Fruit fly (Drosophila melanogaster) whole organism, embryonic: ENCODE results near the gene CG5762.

Experiments used
- Antp ChIP-seq: fragments of 200-800 bp; sonication (Bioruptor generic); optimal IDR thresholded peaks from 3 replicates; lab custom pipeline; 2016; ENCODE audit warnings: missing biosample characterization, missing genetic modification characterization
- BtbVII ChIP-seq: fragments of 200-800 bp; sonication (Bioruptor generic); optimal IDR thresholded peaks from 3 replicates; lab custom pipeline; 2017; ENCODE audit warnings: missing biosample characterization, mild to moderate bottlenecking, missing genetic modification characterization
- CG10565 ChIP-seq: fragments of 200-800 bp; sonication (Bioruptor generic); optimal IDR thresholded peaks from 3 replicates; lab custom pipeline; 2016; ENCODE audit warnings: missing biosample characterization, mild to moderate bottlenecking, missing genetic modification characterization
- CG11695 ChIP-seq: fragments of 200-800 bp; sonication (Bioruptor generic); IDR thresholded peaks from 3 replicates; pipeline ENCODE4 v1.3.6; 2022; ENCODE audit warnings: missing biosample characterization, missing genetic modification characterization
- CG12236 ChIP-seq: fragments of 200-800 bp; sonication (Bioruptor generic); optimal IDR thresholded peaks from 2 replicates; lab custom pipeline; 2016; ENCODE audit warnings: missing biosample characterization, missing genetic modification characterization
- CG12391 ChIP-seq: fragments of 200-800 bp; sonication (Bioruptor generic); optimal IDR thresholded peaks from 3 replicates; lab custom pipeline; 2018; ENCODE audit warnings: missing biosample characterization, mild to moderate bottlenecking, missing genetic modification characterization, moderate library complexity
- CG12659 ChIP-seq: fragments of 200-800 bp; sonication (Bioruptor generic); optimal IDR thresholded peaks from 3 replicates; lab custom pipeline; 2017; ENCODE audit warnings: mild to moderate bottlenecking, missing biosample characterization, missing genetic modification reagents, missing genetic modification characterization
- CG16863 ChIP-seq: fragments of 200-800 bp; sonication (Bioruptor generic); optimal IDR thresholded peaks from 3 replicates; lab custom pipeline; 2016; ENCODE audit warnings: missing biosample characterization, missing genetic modification characterization
- CG2202 ChIP-seq: fragments of 200-800 bp; sonication (Bioruptor generic); optimal IDR thresholded peaks from 2 replicates; lab custom pipeline; 2018; ENCODE audit warnings: missing biosample characterization, mild to moderate bottlenecking, missing genetic modification characterization
- CG32772 ChIP-seq: fragments of 200-800 bp; sonication (Bioruptor generic); IDR thresholded peaks from 2 replicates; pipeline ENCODE4 v1.3.6; 2022; ENCODE audit warnings: missing biosample characterization, missing genetic modification characterization
- CG34224 ChIP-seq: fragments of 200-800 bp; sonication (Bioruptor generic); IDR thresholded peaks from 3 replicates; pipeline ENCODE4 v1.3.6; 2022; ENCODE audit warnings: missing biosample characterization, missing genetic modification characterization; ENCODE audit not compliant: partially characterized antibody
- CG34376 ChIP-seq: fragments of 200-800 bp; sonication (Bioruptor generic); optimal IDR thresholded peaks from 2 replicates; lab custom pipeline; 2018; ENCODE audit warnings: missing biosample characterization, mild to moderate bottlenecking, missing genetic modification characterization
- CG34422 ChIP-seq: fragments of 200-800 bp; sonication (Bioruptor generic); IDR thresholded peaks from 3 replicates; pipeline ENCODE4 v1.3.6; 2022; ENCODE audit warnings: missing biosample characterization, missing genetic modification characterization
- CG4360 ChIP-seq: fragments of 200-800 bp; sonication (Bioruptor generic); IDR thresholded peaks from 2 replicates; pipeline ENCODE4 v1.3.6; 2022; ENCODE audit warnings: missing biosample characterization, missing genetic modification characterization
- CG4617 ChIP-seq: fragments of 200-800 bp; sonication (Bioruptor generic); optimal IDR thresholded peaks from 3 replicates; lab custom pipeline; 2016; ENCODE audit warnings: missing biosample characterization, missing genetic modification characterization, borderline replicate concordance
- Doc3 ChIP-seq: fragments of 200-800 bp; sonication (Bioruptor generic); IDR thresholded peaks from 3 replicates; pipeline ENCODE4 v1.3.6; 2022; ENCODE audit warnings: missing biosample characterization, missing genetic modification characterization; ENCODE audit not compliant: partially characterized antibody
- Drgx ChIP-seq: fragments of 200-800 bp; sonication (Bioruptor generic); IDR thresholded peaks from 2 replicates; pipeline ENCODE4 v1.3.6; 2022; ENCODE audit warnings: missing biosample characterization, missing genetic modification characterization
- Eip74EF ChIP-seq, 2 experiments: fragments of 200-800 bp in 1 of 2; fragments of >200 bp in 1 of 2; sonication (Bioruptor generic) in 1 of 2; optimal IDR thresholded peaks; 2 replicates each; lab custom pipeline; 2017 to 2019; ENCODE audit warnings: missing biosample characterization in 2 of 2, missing genetic modification characterization in 2 of 2, mild to moderate bottlenecking in 1 of 2, moderate library complexity in 1 of 2
- Ets97D ChIP-seq: fragments of 200-800 bp; sonication (Bioruptor generic); optimal IDR thresholded peaks from 3 replicates; lab custom pipeline; 2016; ENCODE audit warnings: missing biosample characterization, missing genetic modification characterization
- Fer2 ChIP-seq: fragments of 200-800 bp; sonication (Bioruptor generic); optimal IDR thresholded peaks from 2 replicates; lab custom pipeline; 2018; ENCODE audit warnings: missing biosample characterization, mild to moderate bottlenecking, missing genetic modification characterization, moderate library complexity
- Hr51 ChIP-seq, 2 experiments: fragments of 200-800 bp; sonication (Bioruptor generic); optimal IDR thresholded peaks; 2 replicates in 1 of 2; 3 replicates in 1 of 2; lab custom pipeline; 2016 to 2018; ENCODE audit warnings: missing biosample characterization in 2 of 2, missing genetic modification characterization in 2 of 2, mild to moderate bottlenecking in 1 of 2, moderate library complexity in 1 of 2
- MBD-R2 ChIP-seq: fragments of 200-800 bp; sonication (Bioruptor generic); IDR thresholded peaks from 2 replicates; pipeline ENCODE4 v1.3.6; 2022; ENCODE audit warnings: missing biosample characterization, missing genetic modification characterization
- Mad ChIP-seq: fragments of 200-800 bp; sonication (Bioruptor generic); optimal IDR thresholded peaks from 2 replicates; lab custom pipeline; 2016; ENCODE audit warnings: missing biosample characterization, missing genetic modification characterization
- Med ChIP-seq: fragments of 200-800 bp; sonication (Bioruptor generic); peaks from one replicate; lab custom pipeline; 2016; ENCODE audit warnings: missing biosample characterization, missing genetic modification characterization, mild to moderate bottlenecking, inconsistent platforms, moderate library complexity
- Mes4 ChIP-seq: fragments of 200-800 bp; sonication (Bioruptor generic); optimal IDR thresholded peaks from 2 replicates; lab custom pipeline; 2016; ENCODE audit warnings: missing biosample characterization, missing genetic modification characterization
- Pdp1 ChIP-seq, 2 experiments: fragments of 200-800 bp; sonication (Bioruptor generic); optimal IDR thresholded peaks; 3 replicates each; lab custom pipeline; 2016; ENCODE audit warnings: missing biosample characterization in 2 of 2, missing genetic modification characterization in 2 of 2, mild to moderate bottlenecking in 1 of 2, moderate library complexity in 1 of 2
- bbx ChIP-seq: fragments of 200-800 bp; sonication (Bioruptor generic); IDR thresholded peaks from 2 replicates; pipeline ENCODE4 v1.3.6; 2022; ENCODE audit warnings: missing biosample characterization, missing genetic modification characterization; ENCODE audit not compliant: partially characterized antibody
- chinmo ChIP-seq: fragments of 200-800 bp; sonication (Bioruptor generic); IDR thresholded peaks from 4 replicates; pipeline ENCODE4 v1.3.6; 2022; ENCODE audit warnings: missing biosample characterization, missing genetic modification characterization; ENCODE audit not compliant: partially characterized antibody
- chm ChIP-seq: fragments of 200-800 bp; sonication (Bioruptor generic); IDR thresholded peaks from 2 replicates; pipeline ENCODE4 v1.3.6; 2022; ENCODE audit warnings: missing biosample characterization, missing genetic modification characterization
- disco-r ChIP-seq: fragments of 200-800 bp; sonication (Bioruptor generic); optimal IDR thresholded peaks from 2 replicates; lab custom pipeline; 2016; ENCODE audit warnings: missing biosample characterization, missing genetic modification characterization
- en ChIP-seq: fragments of 200-800 bp; sonication (Bioruptor generic); optimal IDR thresholded peaks from 2 replicates; lab custom pipeline; 2016; ENCODE audit warnings: missing biosample characterization, missing genetic modification characterization
- ewg ChIP-seq: fragments of 200-800 bp; sonication (Bioruptor generic); optimal IDR thresholded peaks from 3 replicates; lab custom pipeline; 2017; ENCODE audit warnings: mild to moderate bottlenecking, missing biosample characterization, missing genetic modification reagents, missing genetic modification characterization
- exex ChIP-seq: fragments of 200-800 bp; sonication (Bioruptor generic); optimal IDR thresholded peaks from 4 replicates; lab custom pipeline; 2018; ENCODE audit warnings: missing biosample characterization, mild to moderate bottlenecking, missing genetic modification characterization, moderate library complexity
- fd96Cb ChIP-seq: fragments of 200-800 bp; sonication (Bioruptor generic); optimal IDR thresholded peaks from 2 replicates; lab custom pipeline; 2018; ENCODE audit warnings: missing biosample characterization, mild to moderate bottlenecking, missing genetic modification characterization, moderate library complexity
- gro ChIP-seq: fragments of 200-800 bp; sonication (Bioruptor generic); optimal IDR thresholded peaks from 2 replicates; lab custom pipeline; 2016; ENCODE audit warnings: missing biosample characterization, missing genetic modification characterization
- gt ChIP-seq: fragments of 200-800 bp; sonication (Bioruptor generic); IDR thresholded peaks from 2 replicates; pipeline ENCODE4 v1.3.6; 2022; ENCODE audit warnings: missing biosample characterization, missing genetic modification characterization
- hbn ChIP-seq: fragments of 200-800 bp; sonication (Bioruptor generic); IDR thresholded peaks from 2 replicates; pipeline ENCODE4 v1.3.6; 2022; ENCODE audit warnings: missing biosample characterization, missing genetic modification characterization; ENCODE audit not compliant: partially characterized antibody
- kah ChIP-seq: fragments of 200-800 bp; sonication (Bioruptor generic); optimal IDR thresholded peaks from 2 replicates; lab custom pipeline; 2018; ENCODE audit warnings: missing biosample characterization, mild to moderate bottlenecking, missing genetic modification characterization
- ken ChIP-seq: fragments of 200-800 bp; sonication (Bioruptor generic); IDR thresholded peaks from 3 replicates; pipeline ENCODE4 v1.3.6; 2022; ENCODE audit warnings: missing biosample characterization, missing genetic modification characterization
- luna ChIP-seq: fragments of 200-800 bp; sonication (Bioruptor generic); optimal IDR thresholded peaks from 2 replicates; lab custom pipeline; 2016; ENCODE audit warnings: missing biosample characterization, missing genetic modification characterization
- nom ChIP-seq: fragments of 200-800 bp; sonication (Bioruptor generic); optimal IDR thresholded peaks from 2 replicates; lab custom pipeline; 2017; ENCODE audit warnings: missing biosample characterization, missing genetic modification characterization, mild to moderate bottlenecking, moderate library complexity, missing genetic modification reagents
- oc ChIP-seq: fragments of 200-800 bp; sonication (Bioruptor generic); optimal IDR thresholded peaks from 2 replicates; lab custom pipeline; 2018; ENCODE audit warnings: missing biosample characterization, mild to moderate bottlenecking, missing genetic modification characterization, moderate library complexity
- phol ChIP-seq: fragments of 200-800 bp; sonication (Bioruptor generic); optimal IDR thresholded peaks from 3 replicates; lab custom pipeline; 2018; ENCODE audit warnings: missing biosample characterization, mild to moderate bottlenecking, missing genetic modification characterization, moderate library complexity
- rib ChIP-seq: fragments of 200-800 bp; sonication (Bioruptor generic); IDR thresholded peaks from 2 replicates; pipeline ENCODE4 v1.3.6; 2022; ENCODE audit warnings: missing biosample characterization, missing genetic modification characterization
- schlank ChIP-seq: fragments of 200-800 bp; sonication (Bioruptor generic); optimal IDR thresholded peaks from 2 replicates; lab custom pipeline; 2018; ENCODE audit warnings: missing biosample characterization, mild to moderate bottlenecking, missing genetic modification characterization
- sens ChIP-seq: fragments of 200-800 bp; sonication (Bioruptor generic); peaks from one replicate; lab custom pipeline; 2016; ENCODE audit warnings: missing biosample characterization, missing genetic modification characterization
- sens-2 ChIP-seq: fragments of 200-800 bp; sonication (Bioruptor generic); IDR thresholded peaks from 2 replicates; pipeline ENCODE4 v1.3.6; 2022; ENCODE audit warnings: missing biosample characterization, missing genetic modification characterization
- shn ChIP-seq: fragments of 200-800 bp; sonication (Bioruptor generic); optimal IDR thresholded peaks from 3 replicates; lab custom pipeline; 2016; ENCODE audit warnings: missing biosample characterization, missing genetic modification characterization
- sob ChIP-seq: fragments of 200-800 bp; sonication (Bioruptor generic); IDR thresholded peaks from 2 replicates; pipeline ENCODE4 v1.3.6; 2022; ENCODE audit warnings: missing biosample characterization, missing genetic modification characterization
- unc-4 ChIP-seq: fragments of 200-800 bp; sonication (Bioruptor generic); IDR thresholded peaks from 2 replicates; pipeline ENCODE4 v1.3.6; 2022; ENCODE audit warnings: missing biosample characterization, missing genetic modification characterization; ENCODE audit not compliant: partially characterized antibody

Gene CG5762

DNA sequence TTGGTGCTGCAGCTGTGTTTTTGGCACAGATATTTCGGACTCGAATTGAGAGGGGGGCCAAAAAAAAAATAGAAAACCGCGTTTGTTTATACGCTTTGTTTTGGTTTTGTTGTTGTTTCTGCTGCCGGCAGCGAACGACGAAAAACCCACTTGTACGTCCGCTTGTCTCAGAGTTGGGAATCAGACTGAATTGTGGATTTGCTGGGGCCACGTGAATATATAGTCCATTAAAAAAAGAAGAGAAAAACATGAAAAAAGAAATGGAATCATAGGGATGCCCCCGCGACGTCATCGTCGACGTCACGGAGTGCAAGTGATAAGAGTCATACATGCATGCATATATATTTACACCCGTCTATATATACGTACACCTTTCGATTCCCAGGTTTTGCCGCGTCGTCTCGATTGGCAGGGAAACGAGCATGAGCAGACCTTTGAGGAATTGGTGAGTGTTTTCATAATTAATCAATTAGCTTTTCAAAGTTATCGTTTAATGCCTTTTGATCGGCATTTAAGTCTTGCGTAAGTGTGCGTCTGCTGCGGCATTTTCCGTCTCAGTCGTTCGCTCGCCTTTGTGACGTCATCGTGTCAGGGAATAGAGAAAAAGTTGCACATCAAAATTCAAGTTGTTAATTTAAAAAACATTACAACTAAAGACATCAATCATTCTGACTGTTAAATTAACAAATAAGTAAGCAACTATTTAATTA, 41.7 kb downstream of the CG5762 start:
- TF ChIP-seq Doc3 (GFP tag; lab: Robert Waterston, UW) = no peak
- TF ChIP-seq Mes4 (GFP tag; lab: Kevin White, UChicago) = no peak
- TF ChIP-seq chm = 0 out of 2 replicates have a peak, but pooled peaks have one; percentile 8
- TF ChIP-seq gro (GFP tag; lab: Kevin White, UChicago) = peak; percentile 18
- peak; percentile 21 for TF ChIP-seq sens (GFP tag; lab: Kevin White, UChicago)
- no peak for TF ChIP-seq CG12236
- no peak for TF ChIP-seq phol (tag; lab: Kevin White, UChicago)
- no peak for TF ChIP-seq ewg (GFP tag; lab: Kevin White, UChicago)
- no peak for TF ChIP-seq sob (GFP tag; lab: Robert Waterston, UW)
- no peak for TF ChIP-seq Eip74EF (GFP tag; optimal IDR thresholded peaks at IDR 0.05; lab: Kevin White, UChicago)
- no peak for TF ChIP-seq gt (GFP tag; lab: Robert Waterston, UW)
- no peak for TF ChIP-seq CG11695 (GFP tag; lab: Robert Waterston, UW)
- TF ChIP-seq Fer2 = no peak
- no peak for TF ChIP-seq CG10565
- peak; percentile 12 for TF ChIP-seq kah (GFP tag; lab: Kevin White, UChicago)
- TF ChIP-seq shn = peak; percentile 9
- TF ChIP-seq CG34422 = 0 out of 3 replicates have a peak, but pooled peaks have one; percentile 59
- TF ChIP-seq Antp (GFP tag; lab: Kevin White, UChicago) = no peak
- no peak for TF ChIP-seq Mad (GFP tag; lab: Kevin White, UChicago)
- TF ChIP-seq en (GFP tag; lab: Kevin White, UChicago) = peak; percentile 12
- TF ChIP-seq Pdp1 (GFP tag; optimal IDR thresholded peaks at IDR 0.05; lab: Kevin White, UChicago) = peak in 1 of 2 experiments; percentile 99
- no peak for TF ChIP-seq oc (tag; lab: Kevin White, UChicago)
- TF ChIP-seq luna = no peak
- TF ChIP-seq Med (GFP tag; lab: Kevin White, UChicago) = peak; percentile 35
- peak; percentile 71 for TF ChIP-seq exex (tag; lab: Kevin White, UChicago)
- peak; percentile 3 for TF ChIP-seq fd96Cb (tag; lab: Kevin White, UChicago)
- peak; percentile 67 for TF ChIP-seq BtbVII
- TF ChIP-seq ken = no peak
- peak; percentile 54 for TF ChIP-seq nom (GFP tag; lab: Kevin White, UChicago)
- no peak for TF ChIP-seq CG16863 (GFP tag; lab: Kevin White, UChicago)
- TF ChIP-seq CG32772 (GFP tag; lab: Robert Waterston, UW) = peak; percentile 38; the same call in 1 of the 2 replicates
- TF ChIP-seq CG34376 = peak; percentile 4
- peak; percentile 69 for TF ChIP-seq CG4360 (GFP tag; lab: Robert Waterston, UW)
- peak; percentile 25; the same call in 1 of the 2 replicates for TF ChIP-seq bbx

DNA sequence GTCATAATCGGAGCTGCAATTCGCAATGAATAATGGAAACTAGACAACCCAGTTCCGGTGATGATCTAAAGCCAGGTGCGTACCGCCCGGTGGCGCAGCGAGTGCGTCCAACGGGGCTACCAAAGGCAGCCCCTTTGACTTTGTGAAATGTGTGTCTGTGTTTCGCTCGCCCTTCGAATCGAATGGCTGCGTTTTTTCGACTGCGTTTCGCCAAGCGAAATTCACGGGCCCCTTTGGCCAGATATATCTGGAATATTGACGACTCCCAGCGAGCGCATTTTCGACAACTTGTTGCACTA, 42.5 kb downstream of the CG5762 start:
- TF ChIP-seq schlank (tag; lab: Kevin White, UChicago) = no peak
- TF ChIP-seq unc-4 (GFP tag; lab: Robert Waterston, UW) = 0 out of 2 replicates have a peak, but pooled peaks have one; percentile 10
- TF ChIP-seq CG12659 = no peak
- 0 out of 3 replicates have a peak, but pooled peaks have one; percentile 5 for TF ChIP-seq CG34422
- peak; percentile 81; the same call in 1 of the 4 replicates for TF ChIP-seq chinmo (GFP tag; lab: Robert Waterston, UW)
- TF ChIP-seq Drgx = peak; percentile 48
- TF ChIP-seq MBD-R2 (GFP tag; lab: Robert Waterston, UW) = peak; percentile 55
- peak; percentile 52 for TF ChIP-seq CG4617
- TF ChIP-seq rib = 0 out of 2 replicates have a peak, but pooled peaks have one; percentile 31
- TF ChIP-seq sens-2 (GFP tag; lab: Robert Waterston, UW) = no peak
- TF ChIP-seq Hr51 (GFP tag; optimal IDR thresholded peaks at IDR 0.05; lab: Kevin White, UChicago) = no peak
- TF ChIP-seq disco-r (GFP tag; lab: Kevin White, UChicago) = no peak
- TF ChIP-seq hbn = 0 out of 2 replicates have a peak, but pooled peaks have one; percentile 10
- peak; percentile 9; the same call in 2 of the 3 replicates for TF ChIP-seq CG34224 (GFP tag; lab: Robert Waterston, UW)
- TF ChIP-seq CG12391 = no peak
- no peak for TF ChIP-seq CG2202 (tag; lab: Kevin White, UChicago)
- no peak for TF ChIP-seq Ets97D (GFP tag; lab: Kevin White, UChicago)
